Fruit fly (Drosophila melanogaster) whole organism, embryonic: ENCODE data around the gene CG4313.

ENCODE experiments used
- Ada2b ChIP-seq: fragments of 200-800 bp; sonication (Bioruptor generic); IDR thresholded peaks from 2 replicates; pipeline ENCODE4 v1.3.6; 2022; ENCODE audit warnings: missing biosample characterization, missing genetic modification characterization
- Adf1 ChIP-seq: fragments of 200-800 bp; sonication (Bioruptor generic); IDR thresholded peaks from 2 replicates; pipeline ENCODE4 v1.3.6; 2022; ENCODE audit warnings: missing biosample characterization, missing genetic modification characterization
- Atf3 ChIP-seq: fragments of 200-800 bp; sonication (Bioruptor generic); optimal IDR thresholded peaks from 3 replicates; lab custom pipeline; 2016; ENCODE audit warnings: missing biosample characterization, missing genetic modification characterization
- B-H2 ChIP-seq: fragments of 200-800 bp; sonication (Bioruptor generic); optimal IDR thresholded peaks from 2 replicates; lab custom pipeline; 2018; ENCODE audit warnings: missing biosample characterization, mild to moderate bottlenecking, missing genetic modification characterization
- Bteb2 ChIP-seq: fragments of 200-800 bp; sonication (Bioruptor generic); optimal IDR thresholded peaks from 2 replicates; lab custom pipeline; 2016; ENCODE audit warnings: missing biosample characterization, missing genetic modification characterization
- CG11247 ChIP-seq: fragments of 200-800 bp; sonication (Bioruptor generic); IDR thresholded peaks from 2 replicates; pipeline ENCODE4 v1.3.6; 2022; ENCODE audit warnings: missing biosample characterization, missing genetic modification characterization
- CG12104 ChIP-seq: fragments of 200-800 bp; sonication (Bioruptor generic); optimal IDR thresholded peaks from 3 replicates; lab custom pipeline; 2016; ENCODE audit warnings: missing biosample characterization, missing genetic modification characterization
- CG12659 ChIP-seq: fragments of 200-800 bp; sonication (Bioruptor generic); optimal IDR thresholded peaks from 3 replicates; lab custom pipeline; 2017; ENCODE audit warnings: mild to moderate bottlenecking, missing biosample characterization, missing genetic modification reagents, missing genetic modification characterization
- CG13123 ChIP-seq: fragments of 200-800 bp; sonication (Bioruptor generic); optimal IDR thresholded peaks from 2 replicates; lab custom pipeline; 2016; ENCODE audit warnings: missing biosample characterization, missing genetic modification characterization
- CG17359 ChIP-seq: fragments of 200-800 bp; sonication (Bioruptor generic); optimal IDR thresholded peaks from 3 replicates; lab custom pipeline; 2018; ENCODE audit warnings: missing biosample characterization, mild to moderate bottlenecking, missing genetic modification characterization, moderate library complexity
- CG17802 ChIP-seq: fragments of 200-800 bp; sonication (Bioruptor generic); optimal IDR thresholded peaks from 2 replicates; lab custom pipeline; 2018; ENCODE audit warnings: missing biosample characterization, mild to moderate bottlenecking, missing genetic modification characterization, moderate library complexity
- CG1832 ChIP-seq: fragments of 200-800 bp; sonication (Bioruptor generic); optimal IDR thresholded peaks from 2 replicates; lab custom pipeline; 2017; ENCODE audit warnings: missing biosample characterization, mild to moderate bottlenecking, missing genetic modification characterization, inconsistent platforms
- CG3995 ChIP-seq: fragments of 200-800 bp; sonication (Bioruptor generic); optimal IDR thresholded peaks from 3 replicates; lab custom pipeline; 2016; ENCODE audit warnings: missing biosample characterization, missing genetic modification characterization
- CG43689 ChIP-seq: fragments of 200-800 bp; sonication (Bioruptor generic); IDR thresholded peaks from 2 replicates; pipeline ENCODE4 v1.3.6; 2022; ENCODE audit warnings: missing biosample characterization, missing genetic modification characterization
- CG8290 ChIP-seq, 3 experiments: fragments of 200-800 bp; sonication (Bioruptor generic); optimal IDR thresholded peaks; 2 replicates each; lab custom pipeline; 2016 to 2019; ENCODE audit warnings: missing biosample characterization in 3 of 3, missing genetic modification characterization in 3 of 3, mild to moderate bottlenecking in 2 of 3, moderate library complexity in 1 of 3
- CG8359 ChIP-seq: fragments of 200-800 bp; sonication (Bioruptor generic); optimal IDR thresholded peaks from 2 replicates; lab custom pipeline; 2017; ENCODE audit warnings: missing biosample characterization, mild to moderate bottlenecking, missing genetic modification characterization, borderline replicate concordance
- CG9437 ChIP-seq: fragments of 200-800 bp; sonication (Bioruptor generic); optimal IDR thresholded peaks from 2 replicates; lab custom pipeline; 2018; ENCODE audit warnings: missing biosample characterization, mild to moderate bottlenecking, missing genetic modification characterization
- CHES-1-like ChIP-seq: fragments of 200-800 bp; sonication (Bioruptor generic); optimal IDR thresholded peaks from 2 replicates; lab custom pipeline; 2016; ENCODE audit warnings: missing biosample characterization, missing genetic modification characterization
- CoRest ChIP-seq: fragments of 200-800 bp; sonication (Bioruptor generic); optimal IDR thresholded peaks from 3 replicates; lab custom pipeline; 2018; ENCODE audit warnings: missing biosample characterization, mild to moderate bottlenecking, missing genetic modification characterization, moderate library complexity
- Dip3 ChIP-seq: fragments of 200-800 bp; sonication (Bioruptor generic); optimal IDR thresholded peaks from 3 replicates; lab custom pipeline; 2016; ENCODE audit warnings: missing biosample characterization, missing genetic modification characterization
- H2.0 ChIP-seq: fragments of 200-800 bp; sonication (Bioruptor generic); IDR thresholded peaks from 2 replicates; pipeline ENCODE4 v1.3.6; 2022; ENCODE audit warnings: missing biosample characterization, missing genetic modification characterization
- HHEX ChIP-seq: fragments of 200-800 bp; sonication (Bioruptor generic); optimal IDR thresholded peaks from 3 replicates; lab custom pipeline; 2017; ENCODE audit warnings: missing biosample characterization, mild to moderate bottlenecking, missing genetic modification characterization, missing genetic modification reagents
- Lpt ChIP-seq: fragments of >200 bp; optimal IDR thresholded peaks from 2 replicates; lab custom pipeline; 2018; ENCODE audit warnings: missing biosample characterization, missing genetic modification characterization
- NK7.1 ChIP-seq: fragments of 200-800 bp; sonication (Bioruptor generic); optimal IDR thresholded peaks from 3 replicates; lab custom pipeline; 2016; ENCODE audit warnings: missing biosample characterization, missing genetic modification characterization
- Opbp ChIP-seq: fragments of 200-800 bp; sonication (Bioruptor generic); IDR thresholded peaks from 3 replicates; pipeline ENCODE4 v1.3.6; 2022; ENCODE audit warnings: missing biosample characterization, missing genetic modification characterization; ENCODE audit not compliant: partially characterized antibody
- Poxn ChIP-seq: fragments of 200-800 bp; sonication (Bioruptor generic); IDR thresholded peaks from 2 replicates; pipeline ENCODE4 v1.3.6; 2022; ENCODE audit warnings: missing biosample characterization, missing genetic modification characterization
- ac ChIP-seq: fragments of 200-800 bp; sonication (Bioruptor generic); optimal IDR thresholded peaks from 3 replicates; lab custom pipeline; 2017; ENCODE audit warnings: missing biosample characterization, mild to moderate bottlenecking, missing genetic modification characterization
- ash1 ChIP-seq: fragments of 200-800 bp; sonication (Bioruptor generic); optimal IDR thresholded peaks from 2 replicates; lab custom pipeline; 2018; ENCODE audit warnings: missing biosample characterization, mild to moderate bottlenecking, missing genetic modification characterization
- az2 ChIP-seq: fragments of 200-800 bp; sonication (Bioruptor generic); optimal IDR thresholded peaks from 3 replicates; lab custom pipeline; 2016; ENCODE audit warnings: missing biosample characterization, missing genetic modification characterization
- br ChIP-seq: fragments of >200 bp; optimal IDR thresholded peaks from 2 replicates; lab custom pipeline; 2017
- chif ChIP-seq, 2 experiments: fragments of 200-800 bp; sonication (Bioruptor generic); optimal IDR thresholded peaks; 3 replicates each; lab custom pipeline; 2016; ENCODE audit warnings: missing biosample characterization in 2 of 2, missing genetic modification characterization in 2 of 2
- chinmo ChIP-seq: fragments of 200-800 bp; sonication (Bioruptor generic); IDR thresholded peaks from 4 replicates; pipeline ENCODE4 v1.3.6; 2022; ENCODE audit warnings: missing biosample characterization, missing genetic modification characterization; ENCODE audit not compliant: partially characterized antibody
- ems ChIP-seq: fragments of 200-800 bp; sonication (Bioruptor generic); optimal IDR thresholded peaks from 3 replicates; lab custom pipeline; 2016; ENCODE audit warnings: missing biosample characterization, missing genetic modification characterization
- exex ChIP-seq: fragments of 200-800 bp; sonication (Bioruptor generic); optimal IDR thresholded peaks from 4 replicates; lab custom pipeline; 2018; ENCODE audit warnings: missing biosample characterization, mild to moderate bottlenecking, missing genetic modification characterization, moderate library complexity
- fu2 ChIP-seq: fragments of 200-800 bp; sonication (Bioruptor generic); optimal IDR thresholded peaks from 2 replicates; lab custom pipeline; 2016; ENCODE audit warnings: missing biosample characterization, missing genetic modification characterization
- gro ChIP-seq: fragments of 200-800 bp; sonication (Bioruptor generic); optimal IDR thresholded peaks from 2 replicates; lab custom pipeline; 2016; ENCODE audit warnings: missing biosample characterization, missing genetic modification characterization
- inv ChIP-seq: fragments of 200-800 bp; sonication (Bioruptor generic); IDR thresholded peaks from 2 replicates; pipeline ENCODE4 v1.3.6; 2022; ENCODE audit warnings: missing biosample characterization, missing genetic modification characterization; ENCODE audit not compliant: partially characterized antibody
- lmd ChIP-seq: fragments of 200-800 bp; sonication (Bioruptor generic); IDR thresholded peaks from 2 replicates; pipeline ENCODE4 v1.3.6; 2022; ENCODE audit warnings: missing biosample characterization, missing genetic modification characterization
- lola ChIP-seq, 3 experiments: fragments of >200 bp in 2 of 3; fragments of 200-800 bp in 1 of 3; sonication (Bioruptor generic) in 1 of 3; optimal IDR thresholded peaks; 2 replicates each; lab custom pipeline; 2017 to 2019; ENCODE audit warnings: missing biosample characterization in 3 of 3, missing genetic modification characterization in 3 of 3, mild to moderate bottlenecking in 1 of 3, moderate library complexity in 1 of 3
- otp ChIP-seq: fragments of 200-800 bp; sonication (Bioruptor generic); IDR thresholded peaks from 3 replicates; pipeline ENCODE4, ENCODE4 v1.3.6; 2022; ENCODE audit warnings: missing biosample characterization, missing genetic modification characterization
- p53 ChIP-seq: fragments of 200-800 bp; sonication (Bioruptor generic); optimal IDR thresholded peaks from 2 replicates; lab custom pipeline; 2016; ENCODE audit warnings: missing biosample characterization, missing genetic modification characterization
- pum ChIP-seq: fragments of 200-800 bp; sonication (Bioruptor generic); optimal IDR thresholded peaks from 2 replicates; lab custom pipeline; 2016; ENCODE audit warnings: missing biosample characterization, missing genetic modification characterization
- schlank ChIP-seq: fragments of 200-800 bp; sonication (Bioruptor generic); optimal IDR thresholded peaks from 2 replicates; lab custom pipeline; 2018; ENCODE audit warnings: missing biosample characterization, mild to moderate bottlenecking, missing genetic modification characterization
- stwl ChIP-seq: fragments of 200-800 bp; sonication (Bioruptor generic); optimal IDR thresholded peaks from 3 replicates; lab custom pipeline; 2018; ENCODE audit warnings: missing biosample characterization, mild to moderate bottlenecking, missing genetic modification characterization, moderate library complexity
- tna ChIP-seq: fragments of 200-800 bp; sonication (Bioruptor generic); IDR thresholded peaks from 2 replicates; pipeline ENCODE4 v1.3.6; 2022; ENCODE audit warnings: missing biosample characterization, missing genetic modification characterization; ENCODE audit not compliant: partially characterized antibody
- usp ChIP-seq: fragments of >200 bp; optimal IDR thresholded peaks from 2 replicates; lab custom pipeline; 2017; ENCODE audit warnings: missing biosample characterization, missing genetic modification characterization
- zen2 ChIP-seq: fragments of 200-800 bp; sonication (Bioruptor generic); IDR thresholded peaks from 3 replicates; pipeline ENCODE4 v1.3.6; 2022; ENCODE audit warnings: missing biosample characterization, missing genetic modification characterization; ENCODE audit not compliant: partially characterized antibody
- zfh1 ChIP-seq: fragments of 200-800 bp; sonication (Bioruptor generic); IDR thresholded peaks from 3 replicates; pipeline ENCODE4 v1.3.6; 2022; ENCODE audit warnings: missing biosample characterization, missing genetic modification characterization

Gene CG4313

DNA sequence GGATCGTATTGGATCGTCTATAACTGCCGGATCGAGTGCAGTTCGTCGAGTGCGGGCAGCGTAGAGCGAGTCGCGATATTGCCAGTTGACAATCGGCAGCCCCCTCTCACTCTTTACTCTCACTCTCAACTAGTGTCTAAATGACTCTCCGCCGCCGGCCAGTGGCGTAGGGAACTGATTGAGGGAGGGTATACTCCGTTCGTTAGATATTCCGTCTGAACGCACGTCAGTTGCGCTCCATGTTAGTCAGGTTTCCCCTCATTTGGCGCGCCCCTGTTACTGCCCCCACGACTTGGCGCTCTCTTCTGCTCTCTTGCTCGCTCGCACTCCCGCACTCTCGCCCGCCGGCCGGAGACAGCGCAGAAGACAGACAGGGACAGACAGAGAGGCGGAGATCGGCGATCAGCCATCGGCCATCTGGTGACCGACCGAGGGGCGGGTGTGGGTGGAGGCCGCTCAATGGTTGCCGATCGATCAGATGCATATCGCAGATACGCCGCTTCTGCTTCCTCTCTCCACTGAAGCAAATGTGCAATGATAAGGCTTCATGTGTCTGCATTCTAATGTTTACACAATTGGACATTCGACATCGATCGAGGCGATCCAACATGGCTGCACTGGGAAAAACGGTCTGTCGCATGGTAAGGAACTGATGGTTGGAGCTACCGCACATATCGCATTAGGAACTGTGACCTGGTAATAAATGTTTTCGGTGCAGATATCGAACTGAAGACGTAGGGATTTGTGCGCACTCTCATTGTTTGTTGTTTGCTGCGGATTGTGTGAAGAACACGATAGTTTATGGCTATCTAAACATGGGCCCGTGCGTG lies 8.6 kb downstream of the CG4313 start, which contains the start of gene moody (continued):
- 0 out of 3 replicates have a peak, but pooled peaks have one; percentile 27 for TF ChIP-seq Opbp (GFP tag; lab: Robert Waterston, UW)
- no peak for TF ChIP-seq br (lab: Kevin White, UChicago)
- peak; percentile 97 for TF ChIP-seq HHEX (GFP tag; lab: Kevin White, UChicago)
- peak; percentile 96 for TF ChIP-seq NK7.1 (GFP tag; lab: Kevin White, UChicago)
- TF ChIP-seq CG11247 (GFP tag; lab: Robert Waterston, UW) = peak; percentile 99
- peak; percentile 98 for TF ChIP-seq schlank (tag; lab: Kevin White, UChicago)
- TF ChIP-seq tna = no peak
- TF ChIP-seq stwl (tag; lab: Kevin White, UChicago) = peak; percentile 6
- TF ChIP-seq CG3995 (GFP tag; lab: Kevin White, UChicago) = peak; percentile 81
- peak; percentile 93 for TF ChIP-seq Poxn
- TF ChIP-seq p53 (GFP tag; lab: Kevin White, UChicago) = peak; percentile 95
- peak; percentile 73 for TF ChIP-seq CG8359
- TF ChIP-seq CG9437 (GFP tag; lab: Kevin White, UChicago) = peak; percentile 79
- peak; percentile 85 for TF ChIP-seq CG17802 (tag; lab: Kevin White, UChicago)
- no peak for TF ChIP-seq usp (GFP tag; lab: Kevin White, UChicago)
- peak; percentile 99 for TF ChIP-seq B-H2 (GFP tag; lab: Kevin White, UChicago)
- TF ChIP-seq Atf3 (GFP tag; lab: Kevin White, UChicago) = peak; percentile 95
- peak; percentile 97 for TF ChIP-seq az2
- TF ChIP-seq inv = no peak
- peak; percentile 99 for TF ChIP-seq H2.0 (GFP tag; lab: Robert Waterston, UW)
- TF ChIP-seq exex (tag; lab: Kevin White, UChicago) = peak; percentile 85
- peak in 1 of 3 experiments; percentile 82 for TF ChIP-seq lola (GFP tag; optimal IDR thresholded peaks at IDR 0.05; lab: Kevin White, UChicago)
- TF ChIP-seq CG12659 = peak; percentile 98
- TF ChIP-seq gro (GFP tag; lab: Kevin White, UChicago) = peak; percentile 98
- TF ChIP-seq CG1832 = peak; percentile 92
- peak; percentile 86 for TF ChIP-seq CG12104 (GFP tag; lab: Kevin White, UChicago)
- TF ChIP-seq chinmo (GFP tag; lab: Robert Waterston, UW) = peak; percentile 88; the same call in 1 of the 4 replicates
- TF ChIP-seq ems (GFP tag; lab: Kevin White, UChicago) = peak; percentile 98
- peak; percentile 98 for TF ChIP-seq pum (GFP tag; lab: Kevin White, UChicago)
- peak; percentile 93 for TF ChIP-seq CG8290 (GFP tag; optimal IDR thresholded peaks at IDR 0.05; lab: Kevin White, UChicago)
- peak; percentile 71 to 100 for TF ChIP-seq CG8290 (tag; optimal IDR thresholded peaks at IDR 0.05; lab: Kevin White, UChicago)
- peak; percentile 96 for TF ChIP-seq Dip3 (GFP tag; lab: Kevin White, UChicago)
- TF ChIP-seq Adf1 (GFP tag; lab: Robert Waterston, UW) = peak; percentile 91
- peak; percentile 97 for TF ChIP-seq ash1 (GFP tag; lab: Kevin White, UChicago)
- peak; percentile 97 for TF ChIP-seq CG43689 (GFP tag; lab: Robert Waterston, UW)
- peak; percentile 94 for TF ChIP-seq CG13123 (GFP tag; lab: Kevin White, UChicago)
- TF ChIP-seq lmd (GFP tag; lab: Robert Waterston, UW) = peak; percentile 99
- TF ChIP-seq Bteb2 (GFP tag; lab: Kevin White, UChicago) = peak; percentile 97
- TF ChIP-seq fu2 (GFP tag; lab: Kevin White, UChicago) = peak; percentile 96
- TF ChIP-seq zfh1 (GFP tag; lab: Robert Waterston, UW) = peak; percentile 99
- 0 out of 3 replicates have a peak, but pooled peaks have one; percentile 43 for TF ChIP-seq zen2 (GFP tag; lab: Robert Waterston, UW)
- TF ChIP-seq Lpt = no peak
- TF ChIP-seq CoRest (tag; lab: Kevin White, UChicago) = peak; percentile 95
- TF ChIP-seq CHES-1-like (GFP tag; lab: Kevin White, UChicago) = peak; percentile 98
- TF ChIP-seq CG17359 (tag; lab: Kevin White, UChicago) = peak; percentile 97
- TF ChIP-seq chif (GFP tag; optimal IDR thresholded peaks at IDR 0.05; lab: Kevin White, UChicago) = peak; percentile 96 to 97
- TF ChIP-seq Ada2b = peak; percentile 98
- TF ChIP-seq otp (GFP tag; lab: Robert Waterston, UW) = peak; percentile 99
- peak; percentile 57 for TF ChIP-seq ac (GFP tag; lab: Kevin White, UChicago)
